Worm (Caenorhabditis elegans): ENCODE data around the gene ZK1248.4.

ZK1248.4 gene

DNA sequence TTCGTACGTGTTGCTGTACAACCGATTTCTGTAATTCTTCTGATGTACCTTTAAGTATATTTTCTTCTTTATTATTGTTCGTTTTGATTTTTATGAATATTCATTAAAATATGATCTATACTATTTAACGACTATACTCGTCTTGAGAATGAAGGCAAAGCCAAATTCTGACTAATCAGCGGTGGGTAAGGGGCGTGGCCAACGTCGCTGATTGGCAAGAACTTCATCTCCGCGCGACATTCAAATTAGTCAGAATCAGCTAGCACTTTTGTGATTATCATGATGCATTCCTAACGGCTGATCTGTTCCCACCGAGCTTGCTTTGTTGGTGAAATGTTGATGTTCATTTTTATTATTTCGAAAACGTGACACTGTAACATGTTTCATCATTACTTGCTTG, 48.5 kb downstream of the ZK1248.4 start:
- TF ChIP-seq nhr-77 (tag; optimal IDR thresholded peaks at IDR 0.05), result no peak
- TF ChIP-seq nfya-1 (tag; optimal IDR thresholded peaks at IDR 0.05; ENCODE audit: insufficient read depth), result peak; percentile 89
